Worm (Caenorhabditis elegans): Measurements from ENCODE around the gene Y42H9AR.5.

Y42H9AR.5 gene

DNA sequence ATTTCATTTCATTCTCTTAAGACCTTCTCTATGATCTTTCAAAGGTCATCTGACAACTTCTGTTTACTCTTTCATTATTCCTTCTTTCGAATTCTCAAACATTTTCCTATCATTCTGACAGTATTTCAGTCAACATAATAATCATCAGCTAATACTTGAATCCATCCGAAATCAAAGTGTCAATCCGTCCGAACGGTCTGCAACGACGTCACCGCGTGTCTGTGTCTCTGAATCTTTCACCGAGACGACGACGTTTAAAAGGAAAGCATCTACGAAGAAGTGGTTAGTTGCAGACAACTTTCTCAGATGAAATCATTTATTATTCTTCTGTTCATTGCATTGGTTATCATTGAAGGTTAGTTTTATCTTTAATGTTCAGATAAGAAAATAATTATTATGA, at the start of gene Y42H9AR.5:
Gene Y42H9AR.5 (plus strand): TSS at position 301 of the 400 bp plus-strand sequence.
- no peak for TF ChIP-seq F44E2.7 (GFP tag; IDR thresholded peaks at IDR 0.05)
- no peak for TF ChIP-seq skn-1 (tag; optimal IDR thresholded peaks at IDR 0.05)
- TF ChIP-seq ama-1 (optimal IDR thresholded peaks at IDR 0.05): no peak
- TF ChIP-seq aha-1 (tag): peak; percentile 12
- TF ChIP-seq fos-1 (tag; optimal IDR thresholded peaks at IDR 0.05): no peak
- TF ChIP-seq Y5F2A.4 (GFP tag; optimal IDR thresholded peaks at IDR 0.05): no peak
- TF ChIP-seq mdl-1 (tag; optimal IDR thresholded peaks at IDR 0.05): peak in 1 of 2 experiments; percentile 9
- no peak for TF ChIP-seq ceh-28 (tag; optimal IDR thresholded peaks at IDR 0.05)

DNA sequence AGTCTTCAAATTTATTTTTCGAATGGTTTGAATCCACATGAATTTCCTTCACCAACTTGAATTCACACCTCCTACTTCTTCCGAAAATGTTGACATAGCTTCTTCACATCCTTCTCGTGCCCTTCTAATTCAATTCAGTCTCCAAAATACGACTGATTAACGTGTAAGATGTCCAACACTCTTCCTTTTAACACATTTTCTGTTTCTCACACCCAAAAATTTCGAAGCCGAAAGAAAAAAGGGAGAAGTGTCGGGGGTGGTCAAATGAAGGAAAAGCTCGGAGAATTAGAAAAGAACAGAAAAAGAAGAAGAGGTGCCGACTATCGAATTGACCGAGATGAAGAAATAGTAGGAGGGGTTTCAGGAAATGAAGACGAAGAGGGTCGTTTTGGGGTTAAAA, 49.6 kb upstream of the Y42H9AR.5 start:
- TF ChIP-seq nhr-28 (tag; optimal IDR thresholded peaks at IDR 0.05) (no peak), mxl-3 (GFP tag; optimal IDR thresholded peaks at IDR 0.05) (no peak), spr-3 (GFP tag; optimal IDR thresholded peaks at IDR 0.05) (no peak)

DNA sequence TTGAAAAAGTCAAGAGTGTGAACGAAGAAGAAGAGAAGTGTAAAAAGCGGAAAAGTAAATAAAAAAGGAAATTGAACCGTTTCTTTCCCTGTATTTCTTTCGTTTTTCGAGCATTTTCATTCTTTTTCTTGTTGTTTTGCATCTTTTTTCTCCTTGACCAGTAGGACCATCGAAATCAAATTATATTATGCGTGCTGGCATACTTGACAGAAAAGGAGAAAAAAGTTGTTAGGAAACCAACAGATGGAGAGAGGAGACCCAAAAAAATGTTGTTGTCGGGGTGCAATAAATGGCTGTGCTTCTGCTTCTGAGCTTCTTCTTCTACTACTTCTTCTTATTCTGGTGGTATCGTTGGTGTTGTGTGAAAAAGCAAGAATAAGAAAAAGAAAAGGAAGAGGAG, 48.4 kb upstream of the Y42H9AR.5 start:
- TF ChIP-seq unc-62 (GFP tag; optimal IDR thresholded peaks at IDR 0.05 in 1 of 2) (peak in 1 of 2 experiments; percentile 70), unc-62 (tag; optimal IDR thresholded peaks at IDR 0.05) (no peak), ztf-7 (tag; optimal IDR thresholded peaks at IDR 0.05) (no peak)

DNA sequence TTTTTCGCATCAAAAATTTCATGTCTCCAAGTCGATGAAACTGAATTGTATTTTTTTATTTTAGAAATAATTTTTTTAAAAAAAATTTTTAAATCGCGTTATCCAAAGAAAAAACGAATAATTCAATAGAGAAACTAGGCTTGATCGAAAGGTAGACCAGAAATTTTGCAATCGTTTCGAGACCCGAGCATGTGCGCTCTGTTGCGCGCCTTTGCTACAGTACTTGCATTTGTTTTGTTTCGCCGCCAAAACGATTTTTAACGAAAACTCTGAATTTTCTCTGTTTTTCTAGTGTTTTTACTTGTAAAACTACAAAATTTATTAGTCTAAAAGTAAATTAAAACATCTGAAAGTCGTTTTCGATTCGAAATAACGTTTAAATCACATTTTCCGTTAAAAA, 41.1 kb upstream of the Y42H9AR.5 start:
- TF ChIP-seq mep-1 (tag; optimal IDR thresholded peaks at IDR 0.05) (no peak), snpc-1.2 (GFP tag; IDR thresholded peaks at IDR 0.05) (0 out of 2 replicates have a peak, but pooled peaks have one; percentile 35), unc-130 (GFP tag; optimal IDR thresholded peaks at IDR 0.05) (peak; percentile 61)

DNA sequence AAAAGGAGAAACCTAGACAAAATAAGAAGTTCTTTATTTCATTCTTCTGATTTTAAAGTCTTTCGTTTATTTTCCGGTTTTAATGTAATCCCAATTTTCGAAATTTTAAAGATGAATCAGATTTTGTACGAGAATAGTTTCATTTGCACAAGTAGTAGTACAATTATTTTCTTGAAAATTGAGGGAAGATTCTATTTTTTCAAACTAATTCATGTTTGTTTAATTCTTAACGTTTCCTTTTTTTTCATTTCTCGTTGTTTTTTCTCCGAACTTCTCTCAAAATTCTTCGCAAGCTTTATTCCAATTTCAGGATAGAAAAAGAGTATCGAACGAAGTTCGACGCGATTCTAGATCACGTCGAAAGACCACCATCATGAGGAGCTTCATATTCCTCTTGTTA, 40.0 kb upstream of the Y42H9AR.5 start, which contains the start of gene sax-7:
Gene sax-7 (plus strand): TSS at position 301 of the 400 bp plus-strand sequence.
- TF ChIP-seq egl-43 (GFP tag; IDR thresholded peaks at IDR 0.05): no peak
- TF ChIP-seq attf-4 (tag; optimal IDR thresholded peaks at IDR 0.05): no peak
- TF ChIP-seq ces-1 (GFP tag; optimal IDR thresholded peaks at IDR 0.05): no peak
- no peak for TF ChIP-seq lim-7 (GFP tag; IDR thresholded peaks at IDR 0.05)
- no peak for TF ChIP-seq madf-9 (GFP tag; conservative IDR thresholded peaks at IDR 0.05)
- no peak for TF ChIP-seq unc-130 (GFP tag; optimal IDR thresholded peaks at IDR 0.05)
- TF ChIP-seq lin-39 (tag; optimal IDR thresholded peaks at IDR 0.05): no peak
- TF ChIP-seq dmd-8 (GFP tag; IDR thresholded peaks at IDR 0.05): no peak
- TF ChIP-seq lin-15B (tag; optimal IDR thresholded peaks at IDR 0.05): no peak
- no peak for TF ChIP-seq vab-7 (GFP tag; IDR thresholded peaks at IDR 0.05)
- no peak for TF ChIP-seq tag-97 (GFP tag; IDR thresholded peaks at IDR 0.05)
- no peak for TF ChIP-seq zip-2 (tag; optimal IDR thresholded peaks at IDR 0.05)
- TF ChIP-seq ZK546.5 (tag; optimal IDR thresholded peaks at IDR 0.05): no peak
- no peak for TF ChIP-seq nhr-6 (tag; optimal IDR thresholded peaks at IDR 0.05)
- no peak for TF ChIP-seq nhr-102 (tag; optimal IDR thresholded peaks at IDR 0.05)
- no peak for TF ChIP-seq F37D6.2 (tag; optimal IDR thresholded peaks at IDR 0.05)
- TF ChIP-seq F26F4.8 (GFP tag; conservative IDR thresholded peaks at IDR 0.05): no peak
- TF ChIP-seq lir-3 (tag; optimal IDR thresholded peaks at IDR 0.05): no peak

DNA sequence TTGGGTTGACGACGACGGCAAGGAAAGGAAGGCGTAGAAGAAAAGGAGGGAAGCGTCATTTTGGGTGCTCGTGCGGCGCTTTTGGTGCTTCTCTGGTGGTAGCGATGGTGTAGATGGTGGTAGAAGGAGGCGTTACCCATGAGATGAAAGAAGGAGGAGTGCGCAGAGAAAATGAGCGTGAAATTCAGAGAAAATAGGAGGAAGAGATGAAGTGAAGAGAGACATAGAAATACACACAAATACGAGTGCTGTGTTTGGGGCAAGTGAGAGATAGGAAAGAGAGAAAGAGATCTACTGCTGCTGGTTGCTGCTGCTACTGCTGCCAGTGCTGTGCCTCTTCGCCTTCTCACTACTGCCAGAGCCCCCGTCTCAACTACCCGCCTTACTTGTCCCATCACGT, 35.7 kb upstream of the Y42H9AR.5 start:
- TF ChIP-seq daf-19 (GFP tag; conservative IDR thresholded peaks at IDR 0.05): no peak
- TF ChIP-seq lsy-2 (tag; optimal IDR thresholded peaks at IDR 0.05): peak in 1 of 2 experiments; percentile 29
- peak; percentile 58; the same call in 1 of the 2 replicates for TF ChIP-seq egl-43 (GFP tag; IDR thresholded peaks at IDR 0.05)
- TF ChIP-seq mep-1 (tag; optimal IDR thresholded peaks at IDR 0.05): peak; percentile 5
- no peak for TF ChIP-seq Y75B8A.6 (GFP tag; IDR thresholded peaks at IDR 0.05)
- no peak for TF ChIP-seq ama-1 (optimal IDR thresholded peaks at IDR 0.05)
- TF ChIP-seq fkh-10 (GFP tag; optimal IDR thresholded peaks at IDR 0.05): no peak
- peak; percentile 36; the same call in 1 of the 2 replicates for TF ChIP-seq set-16 (GFP tag; IDR thresholded peaks at IDR 0.05)
- peak in 1 of 2 experiments; percentile 45 for TF ChIP-seq mdl-1 (tag; optimal IDR thresholded peaks at IDR 0.05)
- TF ChIP-seq saeg-2 (GFP tag; IDR thresholded peaks at IDR 0.05): no peak
- TF ChIP-seq T20F7.1 (GFP tag; optimal IDR thresholded peaks at IDR 0.05): no peak
- peak; percentile 24 for TF ChIP-seq mes-2 (tag; optimal IDR thresholded peaks at IDR 0.05; ENCODE audit: poor library complexity, severe bottlenecking)
- TF ChIP-seq unc-62 (GFP tag; optimal IDR thresholded peaks at IDR 0.05 in 1 of 2): peak in 1 of 2 experiments; percentile 99
- no peak for TF ChIP-seq unc-62 (tag; optimal IDR thresholded peaks at IDR 0.05)
- TF ChIP-seq lim-7 (GFP tag; IDR thresholded peaks at IDR 0.05): no peak
- TF ChIP-seq aha-1 (tag): peak; percentile 63
- no peak for TF ChIP-seq lin-39 (tag; optimal IDR thresholded peaks at IDR 0.05)
- peak; percentile 39 for TF ChIP-seq hlh-30 (tag; optimal IDR thresholded peaks at IDR 0.05; ENCODE audit: insufficient read depth)
- TF ChIP-seq rbr-2 (tag; optimal IDR thresholded peaks at IDR 0.05): peak; percentile 54

All from whole organism, L4 larva.